Worm (Caenorhabditis elegans): Measurements from ENCODE around the gene Y48B6A.1.

DNA sequence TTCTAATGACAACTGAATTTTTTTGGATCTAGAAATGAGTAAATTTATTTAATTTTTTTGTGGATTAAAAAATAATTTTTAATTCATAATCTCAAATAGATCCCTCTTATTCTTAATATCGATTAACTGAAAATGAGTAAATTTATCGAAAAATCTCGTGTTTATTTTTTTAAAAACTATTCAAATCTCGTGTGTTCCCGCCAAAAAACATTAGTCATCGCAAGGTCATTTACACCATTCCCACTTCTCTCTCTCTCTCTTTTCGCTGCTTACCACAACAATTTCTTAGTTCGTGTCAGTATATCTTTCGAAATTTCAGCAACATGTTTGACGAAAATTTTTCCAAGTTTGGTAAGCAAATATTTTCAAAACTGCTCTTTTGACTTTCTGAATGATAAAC, 33.3 kb upstream of the Y48B6A.1 start:
- no peak for TF ChIP-seq pqm-1 (tag; optimal IDR thresholded peaks at IDR 0.05)
- TF ChIP-seq nfya-1 (tag; optimal IDR thresholded peaks at IDR 0.05) = no peak
- no peak for TF ChIP-seq hlh-8 (tag; optimal IDR thresholded peaks at IDR 0.05)
- no peak for TF ChIP-seq sox-2 (GFP tag; IDR thresholded peaks at IDR 0.05)
- TF ChIP-seq hlh-30 (tag; optimal IDR thresholded peaks at IDR 0.05; ENCODE audit: insufficient read depth) = no peak
- TF ChIP-seq ceh-19 (GFP tag; optimal IDR thresholded peaks at IDR 0.05) = no peak

Measured in whole organism, late embryonic.